Fruit fly (Drosophila melanogaster) ovary, adult (tissue): ENCODE data around the gene Ir68b.

ENCODE experiments used
- CG17801 ChIP-seq: fragments of 200-800 bp; optimal IDR thresholded peaks from 2 replicates; lab custom pipeline; 2019; ENCODE audit warnings: missing biosample characterization, mild to moderate bottlenecking, missing genetic modification characterization, moderate library complexity; ENCODE audit not compliant: partially characterized antibody

Ir68b gene

DNA sequence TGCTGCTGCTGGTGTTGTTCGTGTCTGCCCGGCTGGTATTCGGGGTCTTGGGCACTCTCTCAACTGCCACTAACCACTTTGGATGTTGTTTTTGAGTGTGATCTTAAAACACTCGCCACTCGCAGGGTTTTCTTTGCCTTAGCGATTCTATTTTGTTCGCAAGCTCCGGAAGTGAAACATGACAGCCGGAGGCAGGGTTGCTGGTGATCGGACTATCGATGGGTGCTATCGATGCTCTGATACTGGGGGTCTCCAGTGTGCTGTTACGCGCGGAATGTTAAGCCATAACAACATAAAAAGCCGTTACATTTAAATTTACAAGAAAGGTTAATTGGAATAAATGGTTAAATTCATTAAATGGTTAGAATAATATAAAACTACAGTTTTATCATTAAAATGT, 2.2 kb downstream of the Ir68b start, which contains the start of gene yps:
Gene yps (minus strand): TSS at position 176 of the 400 bp plus-strand sequence.
- TF ChIP-seq CG17801 = peak; percentile 96

DNA sequence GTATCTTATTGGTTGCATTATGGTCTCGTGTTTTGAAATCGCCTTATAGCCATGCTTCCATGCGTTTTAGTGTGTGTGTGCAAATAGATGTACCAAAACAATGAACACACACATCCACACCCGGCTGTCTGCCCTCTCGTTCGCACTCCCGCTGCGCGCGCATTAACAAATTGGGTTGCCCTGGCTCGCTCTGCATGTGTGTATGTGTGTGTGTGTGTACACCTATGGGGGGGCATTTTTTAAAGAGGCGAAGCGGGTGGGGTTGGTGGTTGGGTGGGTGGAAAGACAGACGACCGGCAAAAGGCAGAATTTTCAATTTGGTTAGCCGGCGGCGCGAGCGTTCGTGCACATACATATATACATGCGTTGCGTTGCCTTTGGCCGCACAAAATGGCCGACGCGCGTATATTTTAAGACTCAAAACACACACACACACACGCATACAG, 3.0 kb downstream of the Ir68b start:
- no peak for TF ChIP-seq CG17801

dm6 chr3L:12122891-12123290, 4.3 kb downstream of the Ir68b start:
- TF ChIP-seq CG17801 = no peak

dm6 chr3L:12119875-12120485, 7.2 kb downstream of the Ir68b start, which contains the start of gene CG11560:
Gene CG11560 (plus strand): TSS chr3L:12120019.
- TF ChIP-seq CG17801 = peak; percentile 35

DNA sequence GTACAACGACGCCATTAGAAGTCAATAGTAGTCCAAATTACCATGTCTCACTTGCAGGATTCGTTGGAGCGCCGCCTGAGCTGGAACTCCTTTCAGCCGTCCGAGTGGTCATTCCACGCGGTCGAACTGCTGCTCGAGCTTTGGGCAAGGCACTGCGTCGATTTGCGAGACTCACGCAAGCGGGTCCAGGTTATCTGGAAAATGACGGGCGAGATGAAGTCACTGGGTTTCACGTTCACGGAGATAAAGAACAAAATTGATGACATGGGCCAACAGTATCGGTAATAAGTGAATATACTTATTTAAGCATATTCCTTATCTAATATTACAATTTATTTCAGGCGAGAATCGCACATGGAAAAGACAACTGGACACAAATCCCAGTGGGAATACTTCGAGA, 8.6 kb downstream of the Ir68b start:
- no peak for TF ChIP-seq CG17801

dm6 chr3L:12118156-12118555, 9.0 kb downstream of the Ir68b start, which contains the start of gene ssp:
Gene ssp (plus strand): TSS chr3L:12118257.
- peak; percentile 66 for TF ChIP-seq CG17801

DNA sequence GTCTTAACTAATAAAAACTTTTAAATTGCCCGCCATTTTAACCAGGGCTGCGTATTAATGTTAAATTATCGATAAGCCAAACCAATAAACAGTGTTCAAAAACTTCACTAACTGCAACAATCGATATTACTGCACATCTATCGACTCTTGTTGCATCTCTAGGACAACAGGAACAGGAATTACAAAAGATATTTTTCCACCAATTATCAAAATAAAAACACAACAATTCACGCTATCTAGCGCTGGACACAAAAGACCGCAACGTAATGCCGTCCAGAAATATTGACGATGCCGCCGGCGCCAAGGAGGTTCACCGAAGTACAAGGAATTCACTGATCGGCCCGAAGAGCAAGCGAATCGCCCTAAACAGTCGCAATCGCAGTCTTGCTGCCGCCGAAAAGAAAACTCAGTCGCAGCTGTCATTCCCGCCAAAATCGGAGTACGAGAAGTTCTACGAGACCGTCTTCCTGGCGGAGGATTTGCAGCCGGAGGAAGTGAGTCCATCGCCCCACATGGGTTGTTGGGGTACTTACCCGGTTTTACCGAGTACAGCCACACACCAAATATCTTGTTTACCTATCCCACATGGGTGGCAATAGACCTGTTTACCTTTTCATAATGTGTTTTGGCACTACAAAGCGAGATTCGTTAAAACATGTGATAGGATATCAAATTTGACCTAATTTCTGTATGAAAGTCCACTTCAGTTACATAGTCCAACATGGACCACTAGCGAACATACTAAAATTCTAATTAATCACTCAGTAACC, 11.0 kb downstream of the Ir68b start, which contains the start of gene vers:
Gene vers (plus strand): TSS at position 136 of the 770 bp plus-strand sequence.
- peak; percentile 16 for TF ChIP-seq CG17801

- no peak for TF ChIP-seq CG17801
Measured at dm6 chr3L:12115103-12115502, 12.1 kb downstream of the Ir68b start.

dm6 chr3L:12114188-12114587, 13.0 kb downstream of the Ir68b start:
- TF ChIP-seq CG17801 = no peak

- no peak for TF ChIP-seq CG17801
Measured at dm6 chr3L:12113589-12113988, 13.6 kb downstream of the Ir68b start.

dm6 chr3L:12112967-12113366, 14.2 kb downstream of the Ir68b start:
- TF ChIP-seq CG17801 = no peak

DNA sequence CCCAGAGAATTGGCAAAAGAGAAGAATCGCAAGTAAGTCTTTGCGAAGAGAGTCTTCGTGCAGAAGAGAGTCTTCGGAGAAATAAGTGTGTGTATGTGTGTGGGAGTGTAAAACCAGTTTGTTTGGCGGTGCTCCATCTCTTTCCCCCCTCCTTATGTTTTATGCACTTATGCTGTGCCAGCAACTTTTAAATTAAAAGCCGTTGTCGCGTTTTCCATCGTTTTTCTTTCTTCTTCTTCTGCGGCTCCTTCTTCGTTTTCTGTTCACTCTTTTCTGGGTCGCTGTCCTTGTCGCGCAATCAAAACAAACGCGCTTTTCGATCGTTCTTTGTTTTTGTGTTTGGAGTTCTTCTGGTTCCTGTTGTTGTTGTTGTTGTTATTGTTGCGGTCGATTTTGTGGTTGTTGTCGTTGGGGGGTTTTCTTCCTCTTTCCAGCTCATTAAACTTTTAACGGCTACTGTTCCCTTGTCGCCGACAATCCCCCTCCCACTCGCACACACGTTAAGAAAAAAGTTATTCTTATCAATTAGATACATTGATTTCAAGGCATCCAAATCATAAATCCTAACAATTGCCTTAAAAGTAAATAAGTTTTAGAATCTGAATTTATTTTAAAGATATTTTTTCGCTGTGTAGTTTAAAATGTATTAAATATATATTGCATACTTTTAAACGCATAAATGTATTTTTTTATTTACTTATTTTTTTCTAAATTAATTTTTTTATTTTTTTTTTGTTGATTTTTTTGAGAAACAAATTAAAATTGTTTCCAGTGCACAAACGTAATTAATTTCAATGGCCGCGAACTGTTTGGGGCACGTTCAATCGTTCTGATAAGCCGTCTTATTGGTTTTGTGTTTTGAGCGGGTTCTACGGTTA, 15.9 kb downstream of the Ir68b start:
- peak; percentile 77 for TF ChIP-seq CG17801

DNA sequence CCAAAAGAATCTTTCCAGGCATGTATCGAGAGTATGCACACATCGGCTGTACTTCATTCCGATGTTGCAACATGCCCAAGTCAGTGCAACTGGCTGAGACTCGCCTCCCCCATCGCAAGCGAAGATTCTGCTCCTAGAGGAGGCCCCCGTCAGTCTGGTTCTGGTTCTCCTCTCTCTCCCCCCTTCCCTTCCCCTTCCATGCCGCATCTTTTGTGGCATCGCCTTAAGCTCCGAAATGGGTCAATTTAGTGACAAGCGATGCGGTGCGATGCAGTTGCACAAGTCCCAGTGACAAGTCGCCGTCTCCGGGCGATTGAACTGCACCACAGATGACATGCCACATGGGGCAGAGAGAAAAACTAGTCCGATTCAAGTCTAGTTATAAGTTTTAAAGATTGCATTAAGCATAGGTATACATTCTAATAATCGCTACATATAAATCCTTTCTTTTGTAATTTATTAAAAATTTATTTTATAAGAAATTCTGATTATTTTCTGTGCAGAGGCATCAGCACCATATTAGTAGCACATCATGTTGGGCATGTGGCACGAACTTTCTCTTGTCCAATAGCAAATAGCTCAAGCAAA, 18.1 kb downstream of the Ir68b start:
- TF ChIP-seq CG17801 = no peak

DNA sequence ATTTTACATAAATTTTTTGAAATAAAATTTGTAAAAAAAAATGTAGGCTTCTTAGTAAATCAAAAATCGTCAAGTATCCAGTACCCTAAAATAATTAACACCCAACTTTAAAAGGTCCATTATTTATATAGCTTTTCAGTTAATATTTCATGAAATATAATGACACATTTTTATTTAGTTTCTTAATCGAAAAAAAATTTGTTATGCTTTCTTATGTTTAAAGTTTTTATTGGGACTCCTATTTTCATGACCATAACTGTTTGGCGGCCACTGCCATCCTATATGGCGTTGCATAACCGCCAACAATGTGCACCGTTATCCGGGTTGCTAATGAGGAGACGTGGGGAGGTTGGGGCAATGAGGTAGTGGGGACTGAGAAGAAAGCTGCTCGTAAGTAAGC, 18.7 kb downstream of the Ir68b start:
- TF ChIP-seq CG17801 = no peak

DNA sequence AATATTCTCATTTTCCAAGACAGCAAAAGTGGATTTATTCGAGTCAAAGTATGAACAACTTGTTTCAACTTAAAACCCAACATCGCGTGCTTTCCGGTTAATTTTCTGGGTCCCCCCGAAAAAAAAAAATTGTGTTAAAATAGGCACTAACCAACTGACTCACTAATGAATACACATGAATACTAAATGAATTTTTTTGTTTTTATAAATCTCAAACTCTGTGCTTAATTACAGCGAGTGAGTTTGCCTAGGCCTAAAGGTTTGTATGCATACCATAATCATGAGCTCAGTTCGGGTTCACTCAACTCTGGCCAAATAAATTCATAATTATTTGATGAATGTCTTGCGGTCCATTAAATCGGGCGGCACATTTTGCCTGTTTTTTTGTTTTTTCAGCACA, 19.8 kb downstream of the Ir68b start:
- TF ChIP-seq CG17801 = no peak

DNA sequence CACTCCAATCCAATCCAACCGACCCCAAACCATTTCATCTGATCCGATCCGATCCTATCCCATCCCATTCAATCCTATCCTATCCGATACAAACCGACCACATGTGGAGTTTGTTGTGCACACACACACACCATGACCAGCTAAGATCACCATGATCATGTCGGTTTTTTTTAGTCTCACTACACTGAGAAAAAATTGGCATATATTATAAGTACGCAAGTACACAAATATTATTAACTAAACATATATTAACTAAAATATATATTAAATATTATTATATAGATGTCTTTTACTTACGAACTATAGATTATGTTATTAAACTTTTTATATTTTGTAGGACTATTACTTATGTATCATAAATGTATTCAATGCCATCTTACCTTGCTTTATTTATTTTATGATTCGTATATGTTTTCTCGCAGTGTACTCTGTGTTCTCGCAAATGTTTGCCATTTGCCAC, 25.2 kb downstream of the Ir68b start:
- no peak for TF ChIP-seq CG17801
